Fruit fly (Drosophila melanogaster) whole organism, embryonic: ENCODE data around the gene Bacc.

Experiments
- ATbp ChIP-seq: fragments of 200-800 bp; sonication (Bioruptor generic); optimal IDR thresholded peaks from 2 replicates; lab custom pipeline; 2017; ENCODE audit warnings: missing biosample characterization, mild to moderate bottlenecking, missing genetic modification characterization, missing genetic modification reagents
- Atf-2 ChIP-seq: fragments of 200-800 bp; sonication (Bioruptor generic); optimal IDR thresholded peaks from 2 replicates; lab custom pipeline; 2016; ENCODE audit warnings: missing biosample characterization, missing genetic modification characterization
- Bgb ChIP-seq: fragments of 200-800 bp; sonication (Bioruptor generic); IDR thresholded peaks from 2 replicates; pipeline ENCODE4 v1.3.6; 2022; ENCODE audit warnings: missing biosample characterization, missing genetic modification characterization; ENCODE audit not compliant: partially characterized antibody
- CG10267 ChIP-seq: fragments of 200-800 bp; sonication (Bioruptor generic); optimal IDR thresholded peaks from 2 replicates; lab custom pipeline; 2018; ENCODE audit warnings: missing biosample characterization, mild to moderate bottlenecking, missing genetic modification characterization, moderate library complexity
- CG10462 ChIP-seq: fragments of 200-800 bp; sonication (Bioruptor generic); optimal IDR thresholded peaks from 2 replicates; lab custom pipeline; 2016; ENCODE audit warnings: missing biosample characterization, missing genetic modification characterization
- CG11456 ChIP-seq: fragments of 200-800 bp; sonication (Bioruptor generic); IDR thresholded peaks from 3 replicates; pipeline ENCODE4 v1.3.6; 2022; ENCODE audit warnings: missing biosample characterization, missing genetic modification characterization
- CG11695 ChIP-seq: fragments of 200-800 bp; sonication (Bioruptor generic); IDR thresholded peaks from 3 replicates; pipeline ENCODE4 v1.3.6; 2022; ENCODE audit warnings: missing biosample characterization, missing genetic modification characterization
- CG12155 ChIP-seq: fragments of 200-800 bp; sonication (Bioruptor generic); optimal IDR thresholded peaks from 3 replicates; lab custom pipeline; 2016; ENCODE audit warnings: missing biosample characterization, missing genetic modification characterization
- CG12219 ChIP-seq: fragments of 200-800 bp; sonication (Bioruptor generic); optimal IDR thresholded peaks from 3 replicates; lab custom pipeline; 2018; ENCODE audit warnings: missing biosample characterization, mild to moderate bottlenecking, missing genetic modification characterization
- CG12236 ChIP-seq: fragments of 200-800 bp; sonication (Bioruptor generic); optimal IDR thresholded peaks from 2 replicates; lab custom pipeline; 2016; ENCODE audit warnings: missing biosample characterization, missing genetic modification characterization
- CG15514 ChIP-seq: fragments of 200-800 bp; sonication (Bioruptor generic); optimal IDR thresholded peaks from 3 replicates; lab custom pipeline; 2017; ENCODE audit warnings: missing biosample characterization, missing genetic modification characterization, mild to moderate bottlenecking, moderate library complexity, missing genetic modification reagents
- CG16815 ChIP-seq: fragments of 200-800 bp; sonication (Bioruptor generic); optimal IDR thresholded peaks from 3 replicates; lab custom pipeline; 2017; ENCODE audit warnings: missing biosample characterization, mild to moderate bottlenecking, missing genetic modification characterization
- CG17361 ChIP-seq: fragments of 200-800 bp; sonication (Bioruptor generic); IDR thresholded peaks from 3 replicates; pipeline ENCODE4 v1.3.6; 2022; ENCODE audit warnings: missing biosample characterization, missing genetic modification characterization
- CG1792 ChIP-seq: fragments of 200-800 bp; sonication (Bioruptor generic); optimal IDR thresholded peaks from 2 replicates; lab custom pipeline; 2016; ENCODE audit warnings: missing biosample characterization, missing genetic modification characterization
- CG34422 ChIP-seq: fragments of 200-800 bp; sonication (Bioruptor generic); IDR thresholded peaks from 3 replicates; pipeline ENCODE4 v1.3.6; 2022; ENCODE audit warnings: missing biosample characterization, missing genetic modification characterization
- CG4730 ChIP-seq: fragments of 200-800 bp; sonication (Bioruptor generic); IDR thresholded peaks from 2 replicates; pipeline ENCODE4 v1.3.6; 2022; ENCODE audit warnings: missing biosample characterization, missing genetic modification characterization
- CG6683 ChIP-seq: fragments of 200-800 bp; sonication (Bioruptor generic); optimal IDR thresholded peaks from 2 replicates; lab custom pipeline; 2017; ENCODE audit warnings: missing biosample characterization, mild to moderate bottlenecking, missing genetic modification characterization, missing genetic modification reagents
- CG6689 ChIP-seq: fragments of 200-800 bp; sonication (Bioruptor generic); IDR thresholded peaks from 2 replicates; pipeline ENCODE4 v1.3.6; 2022; ENCODE audit warnings: missing biosample characterization, missing genetic modification characterization
- CG7556 ChIP-seq: fragments of 200-800 bp; sonication (Bioruptor generic); optimal IDR thresholded peaks from 2 replicates; lab custom pipeline; 2017; ENCODE audit warnings: missing biosample characterization, mild to moderate bottlenecking, missing genetic modification characterization
- CG7839 ChIP-seq: fragments of 200-800 bp; sonication (Bioruptor generic); optimal IDR thresholded peaks from 3 replicates; lab custom pipeline; 2018; ENCODE audit warnings: missing biosample characterization, mild to moderate bottlenecking, missing genetic modification characterization, moderate library complexity
- CG8359 ChIP-seq: fragments of 200-800 bp; sonication (Bioruptor generic); optimal IDR thresholded peaks from 2 replicates; lab custom pipeline; 2017; ENCODE audit warnings: missing biosample characterization, mild to moderate bottlenecking, missing genetic modification characterization, borderline replicate concordance
- CG9817 ChIP-seq: fragments of 200-800 bp; sonication (Bioruptor generic); optimal IDR thresholded peaks from 2 replicates; lab custom pipeline; 2018; ENCODE audit warnings: missing biosample characterization, mild to moderate bottlenecking, missing genetic modification characterization, moderate library complexity
- CG9876 ChIP-seq: fragments of 200-800 bp; sonication (Bioruptor generic); optimal IDR thresholded peaks from 2 replicates; lab custom pipeline; 2016; ENCODE audit warnings: missing biosample characterization, missing genetic modification characterization
- Deaf1 ChIP-seq: fragments of 200-800 bp; optimal IDR thresholded peaks from 3 replicates; lab custom pipeline; 2019; ENCODE audit warnings: missing biosample characterization, mild to moderate bottlenecking, missing genetic modification characterization, moderate library complexity
- HLH54F ChIP-seq: fragments of 200-800 bp; sonication (Bioruptor generic); optimal IDR thresholded peaks from 3 replicates; lab custom pipeline; 2016; ENCODE audit warnings: missing biosample characterization, missing genetic modification characterization
- Hr78 ChIP-seq, 2 experiments: fragments of 200-800 bp in 1 of 2; fragments of >200 bp in 1 of 2; sonication (Bioruptor generic) in 1 of 2; optimal IDR thresholded peaks; 2 replicates each; lab custom pipeline; 2017 to 2019; ENCODE audit warnings: missing biosample characterization in 2 of 2, missing genetic modification characterization in 2 of 2, mild to moderate bottlenecking in 1 of 2, moderate library complexity in 1 of 2
- Jarid2 ChIP-seq: fragments of 200-800 bp; sonication (Bioruptor generic); optimal IDR thresholded peaks from 3 replicates; lab custom pipeline; 2017; ENCODE audit warnings: mild to moderate bottlenecking, missing biosample characterization, missing genetic modification reagents, missing genetic modification characterization
- MESR4 ChIP-seq: fragments of 200-800 bp; sonication (Bioruptor generic); optimal IDR thresholded peaks from 2 replicates; lab custom pipeline; 2018; ENCODE audit warnings: missing biosample characterization, mild to moderate bottlenecking, missing genetic modification characterization, moderate library complexity
- Sin3A ChIP-seq: fragments of >200 bp; optimal IDR thresholded peaks from 2 replicates; lab custom pipeline; 2018
- amos ChIP-seq: fragments of 200-800 bp; sonication (Bioruptor generic); IDR thresholded peaks from 2 replicates; pipeline ENCODE4 v1.3.6; 2022; ENCODE audit warnings: missing biosample characterization, missing genetic modification characterization; ENCODE audit not compliant: partially characterized antibody
- aop ChIP-seq: fragments of 200-800 bp; sonication (Bioruptor generic); IDR thresholded peaks from 2 replicates; pipeline ENCODE4 v1.3.6; 2022; ENCODE audit warnings: missing biosample characterization, missing genetic modification characterization
- bcd ChIP-seq: fragments of 200-800 bp; sonication (Bioruptor generic); optimal IDR thresholded peaks from 2 replicates; lab custom pipeline; 2017; ENCODE audit warnings: missing biosample characterization, mild to moderate bottlenecking, missing genetic modification characterization
- bigmax ChIP-seq: fragments of 200-800 bp; sonication (Bioruptor generic); optimal IDR thresholded peaks from 2 replicates; lab custom pipeline; 2018; ENCODE audit warnings: missing biosample characterization, mild to moderate bottlenecking, missing genetic modification characterization
- crc ChIP-seq: fragments of 200-800 bp; sonication (Bioruptor generic); optimal IDR thresholded peaks from 2 replicates; lab custom pipeline; 2016; ENCODE audit warnings: missing biosample characterization, missing genetic modification characterization
- eve ChIP-seq, 2 experiments: fragments of >200 bp; optimal IDR thresholded peaks; 2 replicates each; lab custom pipeline; 2017; ENCODE audit warnings: missing biosample characterization in 2 of 2, missing genetic modification characterization in 2 of 2
- ftz-f1 ChIP-seq: fragments of 200-800 bp; sonication (Bioruptor generic); optimal IDR thresholded peaks from 2 replicates; lab custom pipeline; 2016; ENCODE audit warnings: missing biosample characterization, missing genetic modification characterization
- gce ChIP-seq: fragments of 200-800 bp; sonication (Bioruptor generic); IDR thresholded peaks from 3 replicates; pipeline ENCODE4 v1.3.6; 2022; ENCODE audit warnings: missing biosample characterization, missing genetic modification characterization
- gcm ChIP-seq: fragments of 200-800 bp; sonication (Bioruptor generic); optimal IDR thresholded peaks from 2 replicates; lab custom pipeline; 2019; ENCODE audit warnings: missing biosample characterization, mild to moderate bottlenecking, missing genetic modification characterization, moderate library complexity
- gem ChIP-seq: fragments of 200-800 bp; sonication (Bioruptor generic); optimal IDR thresholded peaks from 2 replicates; lab custom pipeline; 2019; ENCODE audit warnings: missing biosample characterization, mild to moderate bottlenecking, missing genetic modification characterization, moderate library complexity
- grn ChIP-seq: fragments of 200-800 bp; sonication (Bioruptor generic); optimal IDR thresholded peaks from 3 replicates; lab custom pipeline; 2017; ENCODE audit warnings: missing biosample characterization, missing genetic modification characterization
- nerfin-1 ChIP-seq: fragments of 200-800 bp; sonication (Bioruptor generic); optimal IDR thresholded peaks from 3 replicates; lab custom pipeline; 2019; ENCODE audit warnings: missing biosample characterization, mild to moderate bottlenecking, missing genetic modification characterization, moderate library complexity
- nmo ChIP-seq: fragments of 200-800 bp; sonication (Bioruptor generic); optimal IDR thresholded peaks from 2 replicates; lab custom pipeline; 2018; ENCODE audit warnings: missing biosample characterization, mild to moderate bottlenecking, missing genetic modification characterization, moderate library complexity
- peb ChIP-seq: fragments of 200-800 bp; sonication (Bioruptor generic); IDR thresholded peaks from 2 replicates; pipeline ENCODE4 v1.3.6; 2022; ENCODE audit warnings: missing biosample characterization, missing genetic modification characterization
- phol ChIP-seq: fragments of 200-800 bp; sonication (Bioruptor generic); optimal IDR thresholded peaks from 3 replicates; lab custom pipeline; 2018; ENCODE audit warnings: missing biosample characterization, mild to moderate bottlenecking, missing genetic modification characterization, moderate library complexity
- scrt ChIP-seq: fragments of 200-800 bp; sonication (Bioruptor generic); optimal IDR thresholded peaks from 2 replicates; lab custom pipeline; 2018; ENCODE audit warnings: missing biosample characterization, mild to moderate bottlenecking, missing genetic modification characterization, moderate library complexity
- sens ChIP-seq: fragments of 200-800 bp; sonication (Bioruptor generic); peaks from one replicate; lab custom pipeline; 2016; ENCODE audit warnings: missing biosample characterization, missing genetic modification characterization
- sim ChIP-seq: fragments of 200-800 bp; sonication (Bioruptor generic); IDR thresholded peaks from 2 replicates; pipeline ENCODE4 v1.3.6; 2022; ENCODE audit warnings: missing biosample characterization, missing genetic modification characterization
- stwl ChIP-seq: fragments of 200-800 bp; sonication (Bioruptor generic); optimal IDR thresholded peaks from 3 replicates; lab custom pipeline; 2018; ENCODE audit warnings: missing biosample characterization, mild to moderate bottlenecking, missing genetic modification characterization, moderate library complexity
- tna ChIP-seq: fragments of 200-800 bp; sonication (Bioruptor generic); IDR thresholded peaks from 2 replicates; pipeline ENCODE4 v1.3.6; 2022; ENCODE audit warnings: missing biosample characterization, missing genetic modification characterization; ENCODE audit not compliant: partially characterized antibody
- usp ChIP-seq: fragments of >200 bp; optimal IDR thresholded peaks from 2 replicates; lab custom pipeline; 2017; ENCODE audit warnings: missing biosample characterization, missing genetic modification characterization

The Bacc gene

dm6 chr2L:2744852-2745251, 7.4 kb upstream of the Bacc start, which contains the start of the genes CG9961 and Cwc25 (continued):
- TF ChIP-seq CG9817: no peak
- TF ChIP-seq CG17361: 0 out of 3 replicates have a peak, but pooled peaks have one; percentile 24
- no peak for TF ChIP-seq Hr78 (GFP tag; optimal IDR thresholded peaks at IDR 0.05; lab: Kevin White, UChicago)
- no peak for TF ChIP-seq scrt
- TF ChIP-seq peb: no peak
- peak; percentile 25 for TF ChIP-seq phol
- no peak for TF ChIP-seq CG16815 (GFP tag; lab: Kevin White, UChicago)
- TF ChIP-seq Jarid2 (GFP tag; lab: Kevin White, UChicago): no peak
- TF ChIP-seq ftz-f1 (GFP tag; lab: Kevin White, UChicago): no peak
- no peak for TF ChIP-seq CG7556
- TF ChIP-seq ATbp (GFP tag; lab: Kevin White, UChicago): no peak
- no peak for TF ChIP-seq CG12236 (GFP tag; lab: Kevin White, UChicago)
- TF ChIP-seq CG4730 (GFP tag; lab: Robert Waterston, UW): no peak
- peak; percentile 34 for TF ChIP-seq stwl (tag; lab: Kevin White, UChicago)
- no peak for TF ChIP-seq Atf-2 (GFP tag; lab: Kevin White, UChicago)
- TF ChIP-seq sens (GFP tag; lab: Kevin White, UChicago): peak; percentile 84
- TF ChIP-seq CG10267 (tag; lab: Kevin White, UChicago): peak; percentile 31
- no peak for TF ChIP-seq Sin3A (lab: Kevin White, UChicago)
- TF ChIP-seq eve (GFP tag; optimal IDR thresholded peaks at IDR 0.05; lab: Kevin White, UChicago): no peak
- TF ChIP-seq gem (tag; lab: Kevin White, UChicago): no peak
- TF ChIP-seq aop (GFP tag; lab: Robert Waterston, UW): no peak
- TF ChIP-seq Deaf1 (tag; lab: Kevin White, UChicago): no peak
- no peak for TF ChIP-seq CG12219
- peak; percentile 28 for TF ChIP-seq MESR4 (GFP tag; lab: Kevin White, UChicago)
- TF ChIP-seq CG11695 (GFP tag; lab: Robert Waterston, UW): no peak
- no peak for TF ChIP-seq CG10462 (GFP tag; lab: Kevin White, UChicago)
- peak; percentile 29 for TF ChIP-seq nerfin-1
- TF ChIP-seq grn (GFP tag; lab: Kevin White, UChicago): no peak

dm6 chr2L:2748480-2749143, 3.6 kb upstream of the Bacc start:
- TF ChIP-seq CG1792 (GFP tag; lab: Kevin White, UChicago) (peak; percentile 74), sim (GFP tag; lab: Robert Waterston, UW) (peak; percentile 33; the same call in 1 of the 2 replicates), gcm (GFP tag; lab: Kevin White, UChicago) (peak; percentile 88), CG7839 (tag; lab: Kevin White, UChicago) (peak; percentile 92), gce (GFP tag; lab: Robert Waterston, UW) (peak; percentile 63; the same call in 2 of the 3 replicates), CG34422 (peak; percentile 89), CG11456 (GFP tag; lab: Robert Waterston, UW) (peak; percentile 95), crc (peak; percentile 59), Bgb (peak; percentile 34; the same call in 1 of the 2 replicates), bigmax (GFP tag; lab: Kevin White, UChicago) (peak; percentile 53), CG12155 (GFP tag; lab: Kevin White, UChicago) (peak; percentile 90), bcd (GFP tag; lab: Kevin White, UChicago) (peak; percentile 88), usp (no peak), CG6689 (GFP tag; lab: Robert Waterston, UW) (peak; percentile 91), CG8359 (GFP tag; lab: Kevin White, UChicago) (no peak), nmo (GFP tag; lab: Kevin White, UChicago) (peak; percentile 91), Atf-2 (GFP tag; lab: Kevin White, UChicago) (peak; percentile 64), CG15514 (GFP tag; lab: Kevin White, UChicago) (peak; percentile 93), amos (GFP tag; lab: Robert Waterston, UW) (0 out of 2 replicates have a peak, but pooled peaks have one; percentile 34), tna (GFP tag; lab: Robert Waterston, UW) (peak; percentile 8; the same call in 1 of the 2 replicates), CG9876 (GFP tag; lab: Kevin White, UChicago) (peak; percentile 74), CG6683 (peak; percentile 61), HLH54F (GFP tag; lab: Kevin White, UChicago) (peak; percentile 85)
